Worm (Caenorhabditis elegans): ENCODE data around the gene madf-3.

madf-3 gene

ce11 chrII:4319537-4320019 lies 15.0 kb upstream of the madf-3 start, which contains the start of gene Y52E8A.6:
Y52E8A.6 (minus strand) TSS chrII:4319969.
- TF ChIP-seq snpc-4 (tag; optimal IDR thresholded peaks at IDR 0.05) (no peak), zag-1 (tag; optimal IDR thresholded peaks at IDR 0.05) (no peak), ama-1 (optimal IDR thresholded peaks at IDR 0.05) (no peak), crh-2 (tag; optimal IDR thresholded peaks at IDR 0.05) (no peak)

DNA sequence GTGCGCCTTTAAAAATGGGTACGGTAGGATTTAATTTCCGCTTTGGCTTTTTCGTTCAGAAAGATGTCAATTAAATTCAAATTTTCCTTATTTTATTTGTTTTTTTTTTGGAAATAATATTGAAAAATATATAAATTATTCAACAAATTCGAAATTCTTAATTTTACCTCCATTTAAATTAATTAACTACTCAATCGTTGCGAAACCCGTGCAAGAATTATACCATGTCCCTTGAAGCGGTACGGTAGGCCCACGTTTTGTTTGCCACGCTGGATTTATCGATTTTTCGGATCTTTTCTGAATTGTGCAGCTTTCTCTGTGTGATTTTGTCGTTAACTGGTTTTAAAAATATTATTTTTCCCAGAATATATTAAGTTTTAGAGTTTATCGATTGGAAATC lies 14.1 kb upstream of the madf-3 start, which contains the start of gene Y52E8A.2:
Gene Y52E8A.2, plus strand, starts transcription at position 382 of the 400 bp plus-strand sequence.
- no peak for TF ChIP-seq nhr-129 (tag; optimal IDR thresholded peaks at IDR 0.05)
- no peak for TF ChIP-seq nhr-21 (tag; optimal IDR thresholded peaks at IDR 0.05)
- no peak for TF ChIP-seq F13H6.1 (tag; optimal IDR thresholded peaks at IDR 0.05)
- TF ChIP-seq elt-1 (tag; optimal IDR thresholded peaks at IDR 0.05): no peak
- no peak for TF ChIP-seq crh-2 (tag; optimal IDR thresholded peaks at IDR 0.05)
- TF ChIP-seq nhr-23 (tag; optimal IDR thresholded peaks at IDR 0.05): no peak
- TF ChIP-seq skn-1 (tag; optimal IDR thresholded peaks at IDR 0.05): no peak
- TF ChIP-seq Y55F3AM.14 (GFP tag; optimal IDR thresholded peaks at IDR 0.05): no peak
- no peak for TF ChIP-seq nhr-12 (tag; optimal IDR thresholded peaks at IDR 0.05)
- TF ChIP-seq unc-55 (GFP tag; optimal IDR thresholded peaks at IDR 0.05): no peak
- TF ChIP-seq snpc-4 (tag; optimal IDR thresholded peaks at IDR 0.05): no peak
- TF ChIP-seq mdl-1 (tag; optimal IDR thresholded peaks at IDR 0.05): no peak
- no peak for TF ChIP-seq peb-1 (tag; optimal IDR thresholded peaks at IDR 0.05)
- TF ChIP-seq fos-1 (tag; optimal IDR thresholded peaks at IDR 0.05): no peak
- TF ChIP-seq nhr-10 (tag; optimal IDR thresholded peaks at IDR 0.05): no peak
- no peak for TF ChIP-seq nhr-77 (tag; optimal IDR thresholded peaks at IDR 0.05)
- no peak for TF ChIP-seq nhr-237 (tag; optimal IDR thresholded peaks at IDR 0.05)
- TF ChIP-seq mab-5 (tag; optimal IDR thresholded peaks at IDR 0.05): no peak
- no peak for TF ChIP-seq C34F6.9 (tag; optimal IDR thresholded peaks at IDR 0.05)

DNA sequence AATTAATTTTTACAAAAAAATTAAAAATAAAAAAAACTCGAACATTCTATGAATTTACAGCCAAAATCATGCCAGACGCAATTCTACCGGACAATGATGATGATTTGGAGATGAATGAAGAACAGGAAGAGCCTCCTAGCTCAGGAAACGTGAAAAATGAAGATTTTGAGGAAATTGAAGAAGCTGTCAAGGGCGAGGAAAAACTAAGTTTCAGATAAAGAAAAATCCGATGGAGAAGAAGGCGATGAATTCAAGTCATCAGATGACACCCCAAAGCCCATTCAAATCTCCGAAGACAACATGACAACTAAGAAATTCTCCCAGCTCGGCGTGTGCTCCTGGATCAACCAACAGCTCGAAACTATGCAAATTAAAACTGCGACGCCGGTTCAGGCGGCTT lies 12.8 kb upstream of the madf-3 start, which contains the start of gene Y52E8A.1:
Gene Y52E8A.1, plus strand, starts transcription at position 301 of the 400 bp plus-strand sequence.
- TF ChIP-seq mab-5 (tag; optimal IDR thresholded peaks at IDR 0.05) (no peak), F13H6.1 (tag; optimal IDR thresholded peaks at IDR 0.05) (no peak), unc-39 (tag; optimal IDR thresholded peaks at IDR 0.05) (no peak), nhr-10 (tag; optimal IDR thresholded peaks at IDR 0.05) (no peak), ztf-4 (tag; optimal IDR thresholded peaks at IDR 0.05) (no peak)

- TF ChIP-seq C34F6.9 (tag; optimal IDR thresholded peaks at IDR 0.05): peak; percentile 31
- TF ChIP-seq unc-55 (GFP tag; optimal IDR thresholded peaks at IDR 0.05): peak; percentile 33
- peak; percentile 20 for TF ChIP-seq gmeb-1 (tag; optimal IDR thresholded peaks at IDR 0.05)
- no peak for TF ChIP-seq ceh-82 (tag; optimal IDR thresholded peaks at IDR 0.05)
- no peak for TF ChIP-seq fos-1 (tag; optimal IDR thresholded peaks at IDR 0.05)
- peak in 1 of 2 experiments; percentile 27 for TF ChIP-seq lsy-2 (tag; optimal IDR thresholded peaks at IDR 0.05)
- no peak for TF ChIP-seq elt-3 (tag; optimal IDR thresholded peaks at IDR 0.05)
- TF ChIP-seq R02D3.7 (tag; optimal IDR thresholded peaks at IDR 0.05): peak; percentile 18
- TF ChIP-seq nhr-77 (tag; optimal IDR thresholded peaks at IDR 0.05): no peak
- TF ChIP-seq sma-3 (GFP tag; optimal IDR thresholded peaks at IDR 0.05): peak; percentile 2
- no peak for TF ChIP-seq peb-1 (tag; optimal IDR thresholded peaks at IDR 0.05)
These were observed 11.7 kb upstream of the madf-3 start, which contains the start of gene H20J04.6 for ce11 chrII:4322871-4323270. H20J04.6 (plus strand) TSS chrII:4323256.

- TF ChIP-seq mdl-1 (tag; optimal IDR thresholded peaks at IDR 0.05) (no peak), Y55F3AM.14 (GFP tag; optimal IDR thresholded peaks at IDR 0.05) (no peak), zag-1 (tag; optimal IDR thresholded peaks at IDR 0.05) (no peak), lin-13 (GFP tag; optimal IDR thresholded peaks at IDR 0.05) (no peak), nhr-11 (tag; optimal IDR thresholded peaks at IDR 0.05) (no peak), R02D3.7 (tag; optimal IDR thresholded peaks at IDR 0.05) (no peak), ceh-16 (tag; optimal IDR thresholded peaks at IDR 0.05) (no peak), ama-1 (optimal IDR thresholded peaks at IDR 0.05) (no peak)
These were observed 10.5 kb upstream of the madf-3 start, which contains the start of gene mog-2 for ce11 chrII:4324061-4324460. mog-2 (plus strand) TSS chrII:4324361.

DNA sequence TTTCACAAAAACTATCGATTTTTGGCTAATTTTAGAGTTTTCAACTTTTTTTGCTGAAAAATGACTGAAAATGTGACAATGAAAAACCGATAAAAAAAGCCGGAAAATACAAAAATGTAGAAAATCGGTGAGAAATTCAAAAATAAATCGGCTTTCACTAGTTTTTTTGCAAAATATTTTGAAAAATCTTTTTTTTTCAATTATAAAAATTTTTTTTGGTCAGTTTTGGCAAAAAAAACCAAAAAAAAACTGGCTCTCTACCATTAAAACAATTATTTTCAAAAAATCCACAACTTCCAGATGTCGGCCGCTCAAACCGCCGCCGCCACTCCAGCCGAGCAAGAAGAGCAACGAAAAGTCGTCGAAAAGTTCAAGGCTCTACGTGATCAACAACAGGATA lies 8.1 kb upstream of the madf-3 start, which contains the start of gene pfd-2:
Gene pfd-2, plus strand, starts transcription at position 301 of the 400 bp plus-strand sequence.
- TF ChIP-seq gmeb-1 (tag; optimal IDR thresholded peaks at IDR 0.05): no peak
